Fruit fly (Drosophila melanogaster) whole organism, prepupa: ENCODE measurements around the gene CG1896.

ENCODE experiments used
- CG10631 ChIP-seq: fragments of 200-800 bp; sonication (Bioruptor generic); optimal IDR thresholded peaks from 2 replicates; lab custom pipeline; 2016; ENCODE audit warnings: missing biosample characterization, missing genetic modification characterization
- CG11294 ChIP-seq: fragments of 200-800 bp; sonication (Bioruptor generic); IDR thresholded peaks from 2 replicates; pipeline ENCODE4 v1.3.6; 2022; ENCODE audit warnings: missing biosample characterization, missing genetic modification characterization
- CG11762 ChIP-seq: fragments of 200-800 bp; sonication (Bioruptor generic); optimal IDR thresholded peaks from 3 replicates; lab custom pipeline; 2016; ENCODE audit warnings: missing biosample characterization, missing genetic modification characterization; ENCODE audit not compliant: insufficient read depth
- CG31627 ChIP-seq: fragments of 200-800 bp; sonication (Bioruptor generic); optimal IDR thresholded peaks from 3 replicates; lab custom pipeline; 2016; ENCODE audit warnings: missing biosample characterization, missing genetic modification characterization
- CG4318 ChIP-seq: fragments of 200-800 bp; sonication (Bioruptor generic); optimal IDR thresholded peaks from 3 replicates; lab custom pipeline; 2017; ENCODE audit warnings: missing biosample characterization, mild to moderate bottlenecking, missing genetic modification characterization
- CG6276 ChIP-seq: fragments of 200-800 bp; sonication (Bioruptor generic); optimal IDR thresholded peaks from 2 replicates; lab custom pipeline; 2017; ENCODE audit warnings: missing biosample characterization, mild to moderate bottlenecking, missing genetic modification characterization
- CG6854 ChIP-seq: fragments of 200-800 bp; sonication (Bioruptor generic); optimal IDR thresholded peaks from 2 replicates; lab custom pipeline; 2017; ENCODE audit warnings: missing biosample characterization, mild to moderate bottlenecking, missing genetic modification characterization
- CG8319 ChIP-seq: fragments of 200-800 bp; sonication (Bioruptor generic); optimal IDR thresholded peaks from 3 replicates; lab custom pipeline; 2016; ENCODE audit warnings: missing biosample characterization, missing genetic modification characterization
- Eip93F ChIP-seq: fragments of 200-800 bp; sonication (Bioruptor generic); optimal IDR thresholded peaks from 2 replicates; lab custom pipeline; 2016; ENCODE audit warnings: missing biosample characterization, mild to moderate bottlenecking, missing genetic modification characterization
- Ets96B ChIP-seq: fragments of 200-800 bp; optimal IDR thresholded peaks from 2 replicates; lab custom pipeline; 2019; ENCODE audit warnings: missing biosample characterization, mild to moderate bottlenecking, missing genetic modification characterization, moderate library complexity
- Hr38 ChIP-seq: sonication (Bioruptor generic); optimal IDR thresholded peaks from 2 replicates; lab custom pipeline; 2016; ENCODE audit warnings: missing biosample characterization, missing genetic modification characterization
- Met ChIP-seq: fragments of 200-800 bp; sonication (Bioruptor generic); optimal IDR thresholded peaks from 3 replicates; lab custom pipeline; 2016; ENCODE audit warnings: missing biosample characterization, missing genetic modification characterization
- OdsH ChIP-seq: fragments of 200-800 bp; sonication (Bioruptor generic); optimal IDR thresholded peaks from 3 replicates; lab custom pipeline; 2016; ENCODE audit warnings: missing biosample characterization, missing genetic modification characterization
- acj6 ChIP-seq: fragments of 200-800 bp; sonication (Bioruptor generic); optimal IDR thresholded peaks from 3 replicates; lab custom pipeline; 2016; ENCODE audit warnings: missing biosample characterization, missing genetic modification characterization
- cyc ChIP-seq: fragments of 200-800 bp; sonication (Bioruptor generic); optimal IDR thresholded peaks from 3 replicates; lab custom pipeline; 2016; ENCODE audit warnings: missing biosample characterization, missing genetic modification characterization
- dsx ChIP-seq: fragments of 200-800 bp; optimal IDR thresholded peaks from 3 replicates; lab custom pipeline; 2019; ENCODE audit warnings: missing biosample characterization, mild to moderate bottlenecking, missing genetic modification characterization, moderate library complexity; ENCODE audit not compliant: poor library complexity, severe bottlenecking
- eg ChIP-seq: fragments of 200-800 bp; sonication (Bioruptor generic); IDR thresholded peaks from 3 replicates; pipeline ENCODE4 v1.3.6; 2022; ENCODE audit warnings: missing biosample characterization, missing genetic modification characterization
- fkh ChIP-seq: fragments of 200-800 bp; sonication (Bioruptor generic); optimal IDR thresholded peaks from 3 replicates; lab custom pipeline; 2017; ENCODE audit warnings: missing biosample characterization, mild to moderate bottlenecking, missing genetic modification characterization, moderate library complexity
- net ChIP-seq: fragments of 200-800 bp; sonication (Bioruptor generic); optimal IDR thresholded peaks from 3 replicates; lab custom pipeline; 2016; ENCODE audit warnings: missing biosample characterization, missing genetic modification characterization
- svp ChIP-seq: fragments of 200-800 bp; sonication (Bioruptor generic); peaks from one replicate; lab custom pipeline; 2016; ENCODE audit warnings: missing biosample characterization, missing genetic modification characterization
- vri ChIP-seq: fragments of 200-800 bp; sonication (Bioruptor generic); optimal IDR thresholded peaks from 3 replicates; lab custom pipeline; 2016; ENCODE audit warnings: missing biosample characterization, mild to moderate bottlenecking, missing genetic modification characterization

The CG1896 gene

dm6 chr3R:31777482-31778165 lies 33.5 kb downstream of the CG1896 start:
- no peak for TF ChIP-seq Hr38 (GFP tag; lab: Kevin White, UChicago)
- no peak for TF ChIP-seq OdsH (GFP tag; lab: Kevin White, UChicago)
- no peak for TF ChIP-seq Met (GFP tag; lab: Kevin White, UChicago)
- peak; percentile 8 for TF ChIP-seq Eip93F
- TF ChIP-seq vri (GFP tag; lab: Kevin White, UChicago), result peak; percentile 99
- peak; percentile 40 for TF ChIP-seq CG6854 (GFP tag; lab: Kevin White, UChicago)

- TF ChIP-seq dsx (GFP tag; lab: Kevin White, UChicago) (no peak), Ets96B (tag; lab: Kevin White, UChicago) (no peak), acj6 (GFP tag; lab: Kevin White, UChicago) (no peak), Eip93F (peak; percentile 12), CG4318 (no peak), cyc (GFP tag; lab: Kevin White, UChicago) (no peak), CG31627 (GFP tag; lab: Kevin White, UChicago) (peak; percentile 43), CG6854 (GFP tag; lab: Kevin White, UChicago) (no peak), Hr38 (GFP tag; lab: Kevin White, UChicago) (no peak), eg (GFP tag; lab: Robert Waterston, UW) (no peak), CG10631 (peak; percentile 55), CG11762 (no peak), CG11294 (GFP tag; lab: Robert Waterston, UW) (no peak), CG8319 (GFP tag; lab: Kevin White, UChicago) (no peak)
- TF ChIP-seq, all 60 proteins: peak for 3
These were observed 49.8 kb downstream of the CG1896 start, which contains the start of the genes Mccc1 and Acf for dm6 chr3R:31793664-31794417. TSS of gene Mccc1 (minus strand) at chr3R:31793907. TSS of gene Acf (plus strand) at chr3R:31793981.

DNA sequence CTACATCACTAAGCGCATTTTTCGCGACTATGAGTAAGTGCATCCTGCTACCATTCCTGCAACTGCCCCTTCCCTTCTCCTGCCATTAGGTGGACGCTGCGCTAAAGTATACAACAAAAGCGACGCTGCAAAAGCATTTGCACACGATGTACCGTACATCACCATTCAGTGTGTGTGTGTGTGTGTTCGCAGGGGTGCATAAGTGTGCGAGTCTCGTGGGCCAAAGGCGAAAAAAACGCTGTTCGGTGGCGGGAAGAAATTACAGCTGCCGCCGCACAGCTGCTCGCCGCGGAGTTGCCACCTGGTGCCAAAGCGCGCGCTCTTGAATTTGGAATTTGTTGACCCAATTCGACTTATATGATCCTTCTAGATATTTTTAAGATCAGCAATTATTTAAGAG lies 50.4 kb downstream of the CG1896 start:
- no peak for TF ChIP-seq net (GFP tag; lab: Kevin White, UChicago)
- TF ChIP-seq CG6854 (GFP tag; lab: Kevin White, UChicago), result peak; percentile 52
- no peak for TF ChIP-seq acj6 (GFP tag; lab: Kevin White, UChicago)
- TF ChIP-seq CG6276, result no peak
- TF ChIP-seq svp (GFP tag; lab: Kevin White, UChicago), result peak; percentile 97
- no peak for TF ChIP-seq CG11294 (GFP tag; lab: Robert Waterston, UW)
- TF ChIP-seq fkh (GFP tag; lab: Kevin White, UChicago), result no peak
